Fruit fly (Drosophila melanogaster): ENCODE results near the gene mrt.

The mrt gene

dm6 chr3R:27292159-27292880, 9.9 kb upstream of the mrt start, which contains the start of gene CG3348 (continued):
- TF ChIP-seq sim (GFP tag; IDR thresholded peaks at IDR 0.05) = no peak
- peak; percentile 42 for TF ChIP-seq CG6765 (GFP tag; optimal IDR thresholded peaks at IDR 0.05)
- TF ChIP-seq CG17802 (tag; optimal IDR thresholded peaks at IDR 0.05) = peak; percentile 2
- peak; percentile 37 for TF ChIP-seq Drgx (GFP tag; IDR thresholded peaks at IDR 0.05)
- TF ChIP-seq dimm (GFP tag; IDR thresholded peaks at IDR 0.05) = no peak
- TF ChIP-seq Deaf1 (tag; optimal IDR thresholded peaks at IDR 0.05) = peak; percentile 58
- no peak for TF ChIP-seq CG2202 (tag; optimal IDR thresholded peaks at IDR 0.05)
- no peak for TF ChIP-seq ash1 (GFP tag; optimal IDR thresholded peaks at IDR 0.05)
- TF ChIP-seq lov (optimal IDR thresholded peaks at IDR 0.05) = no peak
- TF ChIP-seq lov (GFP tag; IDR thresholded peaks at IDR 0.05) = no peak
- no peak for TF ChIP-seq mirr (GFP tag; optimal IDR thresholded peaks at IDR 0.05)
- TF ChIP-seq sc (optimal IDR thresholded peaks at IDR 0.05) = no peak
- peak; percentile 26 for TF ChIP-seq sc (GFP tag; optimal IDR thresholded peaks at IDR 0.05)
- no peak for TF ChIP-seq CG2116 (GFP tag; optimal IDR thresholded peaks at IDR 0.05)
- no peak for TF ChIP-seq CG7745 (tag; optimal IDR thresholded peaks at IDR 0.05)
- no peak for TF ChIP-seq CG17568 (GFP tag; optimal IDR thresholded peaks at IDR 0.05)
- peak; percentile 41 for TF ChIP-seq CG6854 (GFP tag; optimal IDR thresholded peaks at IDR 0.05)
- TF ChIP-seq tll (GFP tag; optimal IDR thresholded peaks at IDR 0.05) = no peak
- TF ChIP-seq CG4617 (GFP tag; optimal IDR thresholded peaks at IDR 0.05; ENCODE audit: borderline replicate concordance) = no peak
- no peak for TF ChIP-seq Hey (tag; optimal IDR thresholded peaks at IDR 0.05)
- TF ChIP-seq HLH54F (GFP tag; optimal IDR thresholded peaks at IDR 0.05) = peak; percentile 64
- TF ChIP-seq CG8359 (GFP tag; optimal IDR thresholded peaks at IDR 0.05; ENCODE audit: borderline replicate concordance) = no peak
- TF ChIP-seq CG13424 (tag; optimal IDR thresholded peaks at IDR 0.05) = peak; percentile 63
- peak; percentile 71 for TF ChIP-seq Hsf (GFP tag; optimal IDR thresholded peaks at IDR 0.05)
- peak; percentile 20 for TF ChIP-seq CG15601 (tag; optimal IDR thresholded peaks at IDR 0.05)
- peak; percentile 64 for TF ChIP-seq CG16815 (GFP tag; optimal IDR thresholded peaks at IDR 0.05)
- TF ChIP-seq crc (GFP tag; optimal IDR thresholded peaks at IDR 0.05) = peak; percentile 49
- no peak for TF ChIP-seq CG6791 (GFP tag; IDR thresholded peaks at IDR 0.05; ENCODE audit: partially characterized antibody)
- TF ChIP-seq Asciz (GFP tag; optimal IDR thresholded peaks at IDR 0.05) = peak; percentile 61
- TF ChIP-seq Aef1 (GFP tag; IDR thresholded peaks at IDR 0.05) = peak; percentile 75
- TF ChIP-seq CG12391 (tag; optimal IDR thresholded peaks at IDR 0.05) = peak; percentile 73
- TF ChIP-seq fu2 (GFP tag; optimal IDR thresholded peaks at IDR 0.05) = peak; percentile 43
- TF ChIP-seq CG18619 (GFP tag; optimal IDR thresholded peaks at IDR 0.05) = peak; percentile 71
- peak; percentile 76 for TF ChIP-seq pho (GFP tag; optimal IDR thresholded peaks at IDR 0.05)
- TF ChIP-seq CG7786 (GFP tag; optimal IDR thresholded peaks at IDR 0.05) = peak; percentile 61
- TF ChIP-seq zen2 (GFP tag; IDR thresholded peaks at IDR 0.05; ENCODE audit: partially characterized antibody) = no peak
- peak; percentile 11 for TF ChIP-seq sug (tag; optimal IDR thresholded peaks at IDR 0.05)
- peak in 1 of 2 experiments; percentile 69 for TF ChIP-seq bsh (GFP tag; optimal IDR thresholded peaks at IDR 0.05)
- peak; percentile 79 for TF ChIP-seq vvl (GFP tag; IDR thresholded peaks at IDR 0.05)
- TF ChIP-seq NC2α (GFP tag; optimal IDR thresholded peaks at IDR 0.05) = no peak
- TF ChIP-seq cato (GFP tag; optimal IDR thresholded peaks at IDR 0.05; ENCODE audit: borderline replicate concordance) = no peak
- TF ChIP-seq salm (tag; optimal IDR thresholded peaks at IDR 0.05) = no peak
- TF ChIP-seq Dbx (GFP tag; IDR thresholded peaks at IDR 0.05) = peak; percentile 89
- peak; percentile 31 for TF ChIP-seq CG1602 (GFP tag; optimal IDR thresholded peaks at IDR 0.05)
- TF ChIP-seq wdn (GFP tag; IDR thresholded peaks at IDR 0.05) = peak; percentile 71
- 0 out of 2 replicates have a peak, but pooled peaks have one; percentile 48 for TF ChIP-seq CG16779 (GFP tag; IDR thresholded peaks at IDR 0.05)
- TF ChIP-seq dati (GFP tag; IDR thresholded peaks at IDR 0.05) = peak; percentile 34; the same call in 1 of the 2 replicates
- TF ChIP-seq D19A (tag; optimal IDR thresholded peaks at IDR 0.05) = peak; percentile 38
- TF ChIP-seq her (GFP tag; optimal IDR thresholded peaks at IDR 0.05) = peak; percentile 42
